Fruit fly (Drosophila melanogaster) whole organism, embryonic: ENCODE results near the gene E2f1.

Experiments used
- Adf1 ChIP-seq: fragments of 200-800 bp; sonication (Bioruptor generic); IDR thresholded peaks from 2 replicates; pipeline ENCODE4 v1.3.6; 2022; ENCODE audit warnings: missing biosample characterization, missing genetic modification characterization
- Bgb ChIP-seq: fragments of 200-800 bp; sonication (Bioruptor generic); IDR thresholded peaks from 2 replicates; pipeline ENCODE4 v1.3.6; 2022; ENCODE audit warnings: missing biosample characterization, missing genetic modification characterization; ENCODE audit not compliant: partially characterized antibody
- Bteb2 ChIP-seq: fragments of 200-800 bp; sonication (Bioruptor generic); optimal IDR thresholded peaks from 2 replicates; lab custom pipeline; 2016; ENCODE audit warnings: missing biosample characterization, missing genetic modification characterization
- CG10267 ChIP-seq: fragments of 200-800 bp; sonication (Bioruptor generic); optimal IDR thresholded peaks from 2 replicates; lab custom pipeline; 2018; ENCODE audit warnings: missing biosample characterization, mild to moderate bottlenecking, missing genetic modification characterization, moderate library complexity
- CG1233 ChIP-seq: fragments of 200-800 bp; sonication (Bioruptor generic); optimal IDR thresholded peaks from 4 replicates; lab custom pipeline; 2018; ENCODE audit warnings: missing biosample characterization, mild to moderate bottlenecking, missing genetic modification characterization
- CG1603 ChIP-seq: fragments of 200-800 bp; sonication (Bioruptor generic); optimal IDR thresholded peaks from 2 replicates; lab custom pipeline; 2019; ENCODE audit warnings: missing biosample characterization, mild to moderate bottlenecking, missing genetic modification characterization, moderate library complexity
- CG17328 ChIP-seq: fragments of 200-800 bp; sonication (Bioruptor generic); IDR thresholded peaks from 2 replicates; pipeline ENCODE4 v1.3.6; 2022; ENCODE audit warnings: missing biosample characterization, missing genetic modification characterization
- CG17385 ChIP-seq: fragments of 200-800 bp; sonication (Bioruptor generic); optimal IDR thresholded peaks from 3 replicates; lab custom pipeline; 2018; ENCODE audit warnings: missing biosample characterization, mild to moderate bottlenecking, missing genetic modification characterization
- CG2199 ChIP-seq: fragments of 200-800 bp; sonication (Bioruptor generic); IDR thresholded peaks from 3 replicates; pipeline ENCODE4 v1.3.6; 2022; ENCODE audit warnings: missing biosample characterization, missing genetic modification characterization
- CG31365 ChIP-seq: fragments of 200-800 bp; sonication (Bioruptor generic); optimal IDR thresholded peaks from 2 replicates; lab custom pipeline; 2018; ENCODE audit warnings: missing biosample characterization, mild to moderate bottlenecking, missing genetic modification characterization
- CG34376 ChIP-seq: fragments of 200-800 bp; sonication (Bioruptor generic); optimal IDR thresholded peaks from 2 replicates; lab custom pipeline; 2018; ENCODE audit warnings: missing biosample characterization, mild to moderate bottlenecking, missing genetic modification characterization
- CG3847 ChIP-seq: fragments of 200-800 bp; sonication (Bioruptor generic); IDR thresholded peaks from 2 replicates; pipeline ENCODE4 v1.3.6; 2022; ENCODE audit warnings: missing biosample characterization, missing genetic modification characterization
- CG5245 ChIP-seq: fragments of 200-800 bp; sonication (Bioruptor generic); optimal IDR thresholded peaks from 3 replicates; lab custom pipeline; 2016; ENCODE audit warnings: missing biosample characterization, missing genetic modification characterization
- CG9932 ChIP-seq: fragments of 200-800 bp; sonication (Bioruptor generic); IDR thresholded peaks from 2 replicates; pipeline ENCODE4 v1.3.6; 2022; ENCODE audit warnings: missing biosample characterization, missing genetic modification characterization
- Elba2 ChIP-seq: fragments of 200-800 bp; sonication (Bioruptor generic); optimal IDR thresholded peaks from 3 replicates; lab custom pipeline; 2016; ENCODE audit warnings: missing biosample characterization, missing genetic modification characterization
- MESR4 ChIP-seq: fragments of 200-800 bp; sonication (Bioruptor generic); optimal IDR thresholded peaks from 2 replicates; lab custom pipeline; 2018; ENCODE audit warnings: missing biosample characterization, mild to moderate bottlenecking, missing genetic modification characterization, moderate library complexity
- Mad ChIP-seq: fragments of 200-800 bp; sonication (Bioruptor generic); optimal IDR thresholded peaks from 2 replicates; lab custom pipeline; 2016; ENCODE audit warnings: missing biosample characterization, missing genetic modification characterization
- Med ChIP-seq: fragments of 200-800 bp; sonication (Bioruptor generic); peaks from one replicate; lab custom pipeline; 2016; ENCODE audit warnings: missing biosample characterization, missing genetic modification characterization, mild to moderate bottlenecking, inconsistent platforms, moderate library complexity
- Meics ChIP-seq: fragments of 200-800 bp; sonication (Bioruptor generic); optimal IDR thresholded peaks from 2 replicates; lab custom pipeline; 2017; ENCODE audit warnings: missing biosample characterization, mild to moderate bottlenecking, missing genetic modification characterization
- Pdp1 ChIP-seq, 2 experiments: fragments of 200-800 bp; sonication (Bioruptor generic); optimal IDR thresholded peaks; 3 replicates each; lab custom pipeline; 2016; ENCODE audit warnings: missing biosample characterization in 2 of 2, missing genetic modification characterization in 2 of 2, mild to moderate bottlenecking in 1 of 2, moderate library complexity in 1 of 2
- Sox102F ChIP-seq: fragments of 200-800 bp; sonication (Bioruptor generic); optimal IDR thresholded peaks from 2 replicates; lab custom pipeline; 2018; ENCODE audit warnings: missing biosample characterization, mild to moderate bottlenecking, missing genetic modification characterization, moderate library complexity
- Usf ChIP-seq: fragments of 200-800 bp; sonication (Bioruptor generic); optimal IDR thresholded peaks from 2 replicates; lab custom pipeline; 2017; ENCODE audit warnings: missing genotype, missing biosample characterization, missing genetic modification characterization
- ap ChIP-seq: fragments of 200-800 bp; sonication (Bioruptor generic); IDR thresholded peaks from 2 replicates; pipeline ENCODE4 v1.3.6; 2022; ENCODE audit warnings: missing biosample characterization, missing genetic modification characterization
- bsh ChIP-seq, 2 experiments: fragments of 200-800 bp; sonication (Bioruptor generic); optimal IDR thresholded peaks; 2 replicates each; lab custom pipeline; 2017 to 2018; ENCODE audit warnings: mild to moderate bottlenecking in 2 of 2, missing biosample characterization in 2 of 2, missing genetic modification characterization in 2 of 2, moderate library complexity in 1 of 2
- btn ChIP-seq: fragments of 200-800 bp; sonication (Bioruptor generic); optimal IDR thresholded peaks from 2 replicates; lab custom pipeline; 2016; ENCODE audit warnings: missing biosample characterization, missing genetic modification characterization
- caup ChIP-seq: fragments of 200-800 bp; sonication (Bioruptor generic); optimal IDR thresholded peaks from 3 replicates; lab custom pipeline; 2017; ENCODE audit warnings: missing biosample characterization, mild to moderate bottlenecking, missing genetic modification characterization, moderate library complexity; ENCODE audit not compliant: severe bottlenecking
- cg ChIP-seq: fragments of 200-800 bp; sonication (Bioruptor generic); optimal IDR thresholded peaks from 3 replicates; lab custom pipeline; 2019; ENCODE audit warnings: missing biosample characterization, mild to moderate bottlenecking, missing genetic modification characterization, moderate library complexity
- croc ChIP-seq: fragments of 200-800 bp; sonication (Bioruptor generic); conservative IDR thresholded peaks from 3 replicates; pipeline ENCODE4 v1.3.6; 2022; ENCODE audit warnings: missing biosample characterization, missing genetic modification characterization
- crol ChIP-seq: fragments of 200-800 bp; sonication (Bioruptor generic); IDR thresholded peaks from 2 replicates; pipeline ENCODE4 v1.3.6; 2022; ENCODE audit warnings: missing biosample characterization, missing genetic modification characterization
- dm ChIP-seq: fragments of 200-800 bp; sonication (Bioruptor generic); optimal IDR thresholded peaks from 3 replicates; lab custom pipeline; 2016; ENCODE audit warnings: missing biosample characterization, missing genetic modification characterization
- en ChIP-seq: fragments of 200-800 bp; sonication (Bioruptor generic); optimal IDR thresholded peaks from 2 replicates; lab custom pipeline; 2016; ENCODE audit warnings: missing biosample characterization, missing genetic modification characterization
- gcm2 ChIP-seq: fragments of 200-800 bp; sonication (Bioruptor generic); optimal IDR thresholded peaks from 2 replicates; lab custom pipeline; 2016; ENCODE audit warnings: missing biosample characterization, missing genetic modification characterization
- grn ChIP-seq: fragments of 200-800 bp; sonication (Bioruptor generic); optimal IDR thresholded peaks from 3 replicates; lab custom pipeline; 2017; ENCODE audit warnings: missing biosample characterization, missing genetic modification characterization
- gsb-n ChIP-seq: fragments of 200-800 bp; sonication (Bioruptor generic); optimal IDR thresholded peaks from 3 replicates; lab custom pipeline; 2018; ENCODE audit warnings: missing biosample characterization, mild to moderate bottlenecking, missing genetic modification characterization
- hb ChIP-seq: fragments of 200-800 bp; sonication (Bioruptor generic); IDR thresholded peaks from 3 replicates; pipeline ENCODE4 v1.3.6; 2022; ENCODE audit warnings: missing biosample characterization, missing genetic modification characterization; ENCODE audit not compliant: partially characterized antibody
- kah ChIP-seq: fragments of 200-800 bp; sonication (Bioruptor generic); optimal IDR thresholded peaks from 2 replicates; lab custom pipeline; 2018; ENCODE audit warnings: missing biosample characterization, mild to moderate bottlenecking, missing genetic modification characterization
- prd ChIP-seq, 3 experiments: fragments of >200 bp in 2 of 3; fragments of 200-800 bp in 1 of 3; sonication (Bioruptor generic) in 1 of 3; optimal IDR thresholded peaks in 2 of 3; IDR thresholded peaks in 1 of 3; 2 replicates in 2 of 3; 3 replicates in 1 of 3; pipeline versions ENCODE4 v1.3.6 to Lab custom; 2017 to 2022; ENCODE audit warnings: missing biosample characterization in 1 of 3, missing genetic modification characterization in 1 of 3
- sd ChIP-seq: fragments of 200-800 bp; sonication (Bioruptor generic); optimal IDR thresholded peaks from 3 replicates; lab custom pipeline; 2018; ENCODE audit warnings: missing biosample characterization, mild to moderate bottlenecking, missing genetic modification characterization, moderate library complexity
- sisA ChIP-seq: fragments of 200-800 bp; sonication (Bioruptor generic); IDR thresholded peaks from 2 replicates; pipeline ENCODE4 v1.3.6; 2022; ENCODE audit warnings: missing biosample characterization, missing genetic modification characterization
- sob ChIP-seq: fragments of 200-800 bp; sonication (Bioruptor generic); IDR thresholded peaks from 2 replicates; pipeline ENCODE4 v1.3.6; 2022; ENCODE audit warnings: missing biosample characterization, missing genetic modification characterization
- twi ChIP-seq: fragments of 200-800 bp; optimal IDR thresholded peaks from 2 replicates; lab custom pipeline; 2019; ENCODE audit warnings: missing biosample characterization, mild to moderate bottlenecking, missing genetic modification characterization, moderate library complexity
- usp ChIP-seq: fragments of >200 bp; optimal IDR thresholded peaks from 2 replicates; lab custom pipeline; 2017; ENCODE audit warnings: missing biosample characterization, missing genetic modification characterization
- vfl ChIP-seq: fragments of 200-800 bp; sonication (Bioruptor generic); optimal IDR thresholded peaks from 2 replicates; lab custom pipeline; 2016; ENCODE audit warnings: missing biosample characterization, missing genetic modification characterization
- vnd ChIP-seq: fragments of 200-800 bp; sonication (Bioruptor generic); IDR thresholded peaks from 3 replicates; pipeline ENCODE4 v1.3.6; 2022; ENCODE audit warnings: missing biosample characterization, missing genetic modification characterization; ENCODE audit not compliant: partially characterized antibody
- yki ChIP-seq: fragments of >200 bp; optimal IDR thresholded peaks from 3 replicates; lab custom pipeline; 2018
- zf30C ChIP-seq: fragments of 200-800 bp; sonication (Bioruptor generic); optimal IDR thresholded peaks from 3 replicates; lab custom pipeline; 2018; ENCODE audit warnings: missing biosample characterization, mild to moderate bottlenecking, missing genetic modification characterization
- zfh1 ChIP-seq: fragments of 200-800 bp; sonication (Bioruptor generic); IDR thresholded peaks from 3 replicates; pipeline ENCODE4 v1.3.6; 2022; ENCODE audit warnings: missing biosample characterization, missing genetic modification characterization

E2f1 gene

DNA sequence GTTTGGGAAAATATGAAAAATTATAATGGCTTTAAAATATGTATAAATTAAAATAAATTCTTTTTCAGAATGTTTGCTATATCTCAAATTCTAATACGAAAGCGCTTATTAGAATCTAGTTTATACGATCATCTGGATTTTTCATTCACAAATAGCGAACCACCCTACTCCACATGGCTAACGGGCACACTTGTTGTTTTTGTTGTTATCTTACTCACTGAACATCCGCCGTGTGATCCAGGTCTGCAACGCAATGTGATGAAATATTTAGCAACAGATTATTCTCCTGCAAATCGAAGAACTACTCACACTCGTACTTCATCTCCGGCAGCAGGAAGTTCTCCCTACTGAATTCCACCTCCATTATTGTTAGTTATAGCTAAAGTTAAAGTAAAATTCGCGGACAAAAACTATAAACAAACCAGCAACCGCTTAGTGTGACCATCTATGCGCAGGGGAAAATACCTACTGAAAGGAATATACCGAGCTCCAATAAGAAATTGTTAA, 1.9 kb upstream of the E2f1 start, which contains the start of gene Archease (continued):
- peak; percentile 54 for TF ChIP-seq CG1233 (GFP tag; lab: Kevin White, UChicago)

- TF ChIP-seq Pdp1 (GFP tag; optimal IDR thresholded peaks at IDR 0.05; lab: Kevin White, UChicago) = peak in 1 of 2 experiments; percentile 6
- peak; percentile 32 for TF ChIP-seq Elba2 (GFP tag; lab: Kevin White, UChicago)
- peak; percentile 36 for TF ChIP-seq twi (tag; lab: Kevin White, UChicago)
- TF ChIP-seq croc (GFP tag; lab: Robert Waterston, UW) = no peak
- no peak for TF ChIP-seq en
- peak; percentile 54 for TF ChIP-seq sd (tag; lab: Kevin White, UChicago)
- peak; percentile 89 for TF ChIP-seq CG17385 (GFP tag; lab: Kevin White, UChicago)
- TF ChIP-seq crol (GFP tag; lab: Robert Waterston, UW) = 0 out of 2 replicates have a peak, but pooled peaks have one; percentile 5
- TF ChIP-seq Med = peak; percentile 1
- no peak for TF ChIP-seq CG10267
- peak; percentile 58 for TF ChIP-seq MESR4 (GFP tag; lab: Kevin White, UChicago)
- TF ChIP-seq Bteb2 (GFP tag; lab: Kevin White, UChicago) = no peak
- no peak for TF ChIP-seq Bgb (GFP tag; lab: Robert Waterston, UW)
- TF ChIP-seq prd (optimal IDR thresholded peaks at IDR 0.05; lab: Kevin White, UChicago) = no peak
- no peak for TF ChIP-seq prd (GFP tag; IDR thresholded peaks at IDR 0.05; lab: Robert Waterston, UW)
- no peak for TF ChIP-seq sob (GFP tag; lab: Robert Waterston, UW)
- TF ChIP-seq cg (GFP tag; lab: Kevin White, UChicago) = peak; percentile 80
- TF ChIP-seq CG17328 (GFP tag; lab: Robert Waterston, UW) = no peak
- TF ChIP-seq dm = peak; percentile 30
- TF ChIP-seq CG2199 = 0 out of 3 replicates have a peak, but pooled peaks have one; percentile 15
Observed at dm6 chr3R:21660054-21660453, 617 bp downstream of the E2f1 start.

- TF ChIP-seq Sox102F = peak; percentile 15
- no peak for TF ChIP-seq CG9932
- no peak for TF ChIP-seq usp (GFP tag; lab: Kevin White, UChicago)
- no peak for TF ChIP-seq Adf1 (GFP tag; lab: Robert Waterston, UW)
- TF ChIP-seq CG34376 (GFP tag; lab: Kevin White, UChicago) = no peak
- TF ChIP-seq Mad (GFP tag; lab: Kevin White, UChicago) = no peak
- no peak for TF ChIP-seq kah (GFP tag; lab: Kevin White, UChicago)
- TF ChIP-seq yki (lab: Kevin White, UChicago) = no peak
- TF ChIP-seq caup (GFP tag; lab: Kevin White, UChicago) = no peak
- no peak for TF ChIP-seq bsh (GFP tag; optimal IDR thresholded peaks at IDR 0.05; lab: Kevin White, UChicago)
- peak; percentile 42; the same call in 1 of the 3 replicates for TF ChIP-seq vnd (GFP tag; lab: Robert Waterston, UW)
- no peak for TF ChIP-seq btn
- peak; percentile 9 for TF ChIP-seq grn
- peak; percentile 46; the same call in 1 of the 3 replicates for TF ChIP-seq hb (GFP tag; lab: Robert Waterston, UW)
- no peak for TF ChIP-seq CG3847 (GFP tag; lab: Robert Waterston, UW)
- no peak for TF ChIP-seq Usf (GFP tag; lab: Kevin White, UChicago)
- no peak for TF ChIP-seq zfh1 (GFP tag; lab: Robert Waterston, UW)
- no peak for TF ChIP-seq zf30C (GFP tag; lab: Kevin White, UChicago)
- TF ChIP-seq sisA (GFP tag; lab: Robert Waterston, UW) = no peak
- no peak for TF ChIP-seq CG31365 (tag; lab: Kevin White, UChicago)
- no peak for TF ChIP-seq CG5245 (GFP tag; lab: Kevin White, UChicago)
- 0 out of 2 replicates have a peak, but pooled peaks have one; percentile 22 for TF ChIP-seq ap
- no peak for TF ChIP-seq vfl (GFP tag; lab: Kevin White, UChicago)
- no peak for TF ChIP-seq gsb-n (tag; lab: Kevin White, UChicago)
- no peak for TF ChIP-seq gcm2 (GFP tag; lab: Kevin White, UChicago)
- no peak for TF ChIP-seq CG1603
- TF ChIP-seq Meics (GFP tag; lab: Kevin White, UChicago) = no peak
Observed at dm6 chr3R:21658752-21659468, 1.8 kb downstream of the E2f1 start.
